Worm (Caenorhabditis elegans): Measurements from ENCODE around the gene smi-1.

- no peak for TF ChIP-seq him-1 (tag; optimal IDR thresholded peaks at IDR 0.05)
- TF ChIP-seq dao-5 (tag; optimal IDR thresholded peaks at IDR 0.05), result no peak
- no peak for TF ChIP-seq W03F9.2 (tag; optimal IDR thresholded peaks at IDR 0.05)
Measured at ce11 chrIII:1893405-1893804, 15.2 kb downstream of the smi-1 start.

All from whole organism, L4/young adult.